Worm (Caenorhabditis elegans) whole organism, young adult: ENCODE results near the gene lact-6.

Experiments
- B0019.2 ChIP-seq: fragments of 200-800 bp; sonication (Bioruptor generic); conservative IDR thresholded peaks from 2 replicates; pipeline ENCODE4 v1.3.6; 2022; ENCODE audit warnings: missing genetic modification reagents, missing genetic modification characterization, missing compliant biosample characterization
- B0336.3 ChIP-seq: fragments of 200-800 bp; sonication (Bioruptor generic); IDR thresholded peaks from 2 replicates; pipeline ENCODE4 v1.3.6; 2022; ENCODE audit warnings: missing genetic modification characterization, missing compliant biosample characterization
- C17E4.6 ChIP-seq: fragments of 200-800 bp; sonication (Bioruptor generic); IDR thresholded peaks from 2 replicates; pipeline ENCODE4 v1.3.6; 2022; ENCODE audit warnings: missing genetic modification reagents, missing genetic modification characterization, missing compliant biosample characterization
- F10E7.11 ChIP-seq: sonication (generic microtip); optimal IDR thresholded peaks from 2 replicates; lab custom pipeline; 2017; ENCODE audit warnings: mild to moderate bottlenecking, missing genetic modification characterization, moderate library complexity, missing compliant biosample characterization
- F33H1.4 ChIP-seq: fragments of 200-800 bp; sonication (Bioruptor generic); IDR thresholded peaks from 2 replicates; pipeline ENCODE4 v1.3.6; 2022; ENCODE audit warnings: missing genetic modification reagents, missing genetic modification characterization, missing compliant biosample characterization
- F39B2.1 ChIP-seq: fragments of 200-800 bp; sonication (Bioruptor generic); IDR thresholded peaks from 2 replicates; pipeline ENCODE4 v1.3.6; 2022; ENCODE audit warnings: missing genetic modification reagents, missing genetic modification characterization, missing compliant biosample characterization
- F49E8.2 ChIP-seq: sonication (generic microtip); optimal IDR thresholded peaks from 3 replicates; lab custom pipeline; 2017; ENCODE audit warnings: missing genetic modification characterization, mild to moderate bottlenecking, missing compliant biosample characterization, antibody characterized with exemption, moderate library complexity; ENCODE audit not compliant: insufficient read depth
- F55B11.4 ChIP-seq: sonication (generic microtip); optimal IDR thresholded peaks from 2 replicates; lab custom pipeline; 2016; ENCODE audit warnings: missing compliant biosample characterization, missing genetic modification characterization, borderline replicate concordance; ENCODE audit not compliant: insufficient read depth
- Y53F4B.3 ChIP-seq: fragments of 200-800 bp; sonication (Bioruptor generic); IDR thresholded peaks from 2 replicates; pipeline ENCODE4 v1.3.6; 2022; ENCODE audit warnings: missing genetic modification reagents, missing genetic modification characterization, missing compliant biosample characterization
- Y79H2A.3 ChIP-seq: fragments of 200-800 bp; sonication (Bioruptor generic); conservative IDR thresholded peaks from 2 replicates; pipeline ENCODE4 v1.3.6; 2022; ENCODE audit warnings: missing genetic modification reagents, missing genetic modification characterization, missing compliant biosample characterization
- ZK185.1 ChIP-seq: sonication (generic microtip); optimal IDR thresholded peaks from 2 replicates; lab custom pipeline; 2016; ENCODE audit warnings: mild to moderate bottlenecking, missing genetic modification characterization, missing compliant biosample characterization; ENCODE audit not compliant: poor library complexity, severe bottlenecking
- akir-1 ChIP-seq: fragments of 200-800 bp; sonication (Bioruptor generic); optimal IDR thresholded peaks from 2 replicates; lab custom pipeline; 2018; ENCODE audit warnings: mild to moderate bottlenecking, missing genetic modification characterization, moderate library complexity, missing compliant biosample characterization
- aptf-3 ChIP-seq: fragments of 200-800 bp; sonication (Bioruptor generic); IDR thresholded peaks from 2 replicates; pipeline ENCODE4 v1.3.6; 2022; ENCODE audit warnings: missing genetic modification characterization, missing compliant biosample characterization
- bed-2 ChIP-seq: fragments of 200-800 bp; sonication (Bioruptor generic); IDR thresholded peaks from 2 replicates; pipeline ENCODE4 v1.3.6; 2022; ENCODE audit warnings: missing genetic modification reagents, missing genetic modification characterization, missing compliant biosample characterization
- ceh-79 ChIP-seq: sonication (generic microtip); optimal IDR thresholded peaks from 2 replicates; lab custom pipeline; 2017; ENCODE audit warnings: mild to moderate bottlenecking, missing genetic modification characterization, missing compliant biosample characterization
- dox-1 ChIP-seq: fragments of 200-800 bp; sonication (Bioruptor generic); IDR thresholded peaks from 2 replicates; pipeline ENCODE4 v1.3.6; 2022; ENCODE audit warnings: missing genetic modification reagents, missing genetic modification characterization, missing compliant biosample characterization
- dpl-1 ChIP-seq: fragments of 150-350 bp; optimal IDR thresholded peaks from 2 replicates; lab custom pipeline; 2014; ENCODE audit warnings: missing biosample characterization, missing genetic modification reagents, missing genetic modification characterization
- egl-44 ChIP-seq: fragments of 200-800 bp; sonication (Bioruptor generic); IDR thresholded peaks from 2 replicates; pipeline ENCODE4 v1.3.6; 2022; ENCODE audit warnings: missing genetic modification reagents, missing genetic modification characterization, missing compliant biosample characterization
- egrh-3 ChIP-seq: fragments of 200-800 bp; sonication (Bioruptor generic); IDR thresholded peaks from 2 replicates; pipeline ENCODE4 v1.3.6; 2022; ENCODE audit warnings: missing genetic modification reagents, missing genetic modification characterization, missing compliant biosample characterization
- fkh-3 ChIP-seq: sonication (generic microtip); optimal IDR thresholded peaks from 2 replicates; lab custom pipeline; 2016; ENCODE audit warnings: mild to moderate bottlenecking, missing genetic modification characterization, missing compliant biosample characterization
- hlh-12 ChIP-seq: sonication (generic microtip); optimal IDR thresholded peaks from 2 replicates; lab custom pipeline; 2016; ENCODE audit warnings: missing genetic modification characterization, missing compliant biosample characterization
- hlh-26 ChIP-seq: fragments of 200-800 bp; sonication (Bioruptor generic); conservative IDR thresholded peaks from 2 replicates; pipeline ENCODE4 v1.3.6; 2022; ENCODE audit warnings: missing genetic modification reagents, missing genetic modification characterization, missing compliant biosample characterization
- hmg-1.2 ChIP-seq: fragments of 200-800 bp; sonication (Bioruptor generic); IDR thresholded peaks from 2 replicates; pipeline ENCODE4 v1.3.6; 2022; ENCODE audit warnings: missing genetic modification reagents, missing genetic modification characterization, missing compliant biosample characterization
- lag-1 ChIP-seq: fragments of 200-800 bp; sonication (Bioruptor generic); IDR thresholded peaks from 2 replicates; pipeline ENCODE4 v1.3.6; 2022; ENCODE audit warnings: missing genetic modification reagents, missing genetic modification characterization, missing compliant biosample characterization
- let-526 ChIP-seq: fragments of 200-800 bp; sonication (Bioruptor generic); IDR thresholded peaks from 2 replicates; pipeline ENCODE4 v1.3.6; 2022; ENCODE audit warnings: missing genetic modification reagents, missing genetic modification characterization, missing compliant biosample characterization
- madf-10 ChIP-seq: sonication (generic microtip); optimal IDR thresholded peaks from 2 replicates; lab custom pipeline; 2016; ENCODE audit warnings: mild to moderate bottlenecking, missing genetic modification characterization, missing compliant biosample characterization
- madf-6 ChIP-seq: fragments of 200-800 bp; sonication (Bioruptor generic); IDR thresholded peaks from 2 replicates; pipeline ENCODE4 v1.3.6; 2022; ENCODE audit warnings: missing genetic modification reagents, missing genetic modification characterization, missing compliant biosample characterization
- nhr-120 ChIP-seq: fragments of 200-800 bp; sonication (Bioruptor generic); IDR thresholded peaks from 2 replicates; pipeline ENCODE4 v1.3.6; 2022; ENCODE audit warnings: missing genetic modification characterization, missing compliant biosample characterization
- nhr-27 ChIP-seq: fragments of 200-800 bp; sonication (Bioruptor generic); optimal IDR thresholded peaks from 2 replicates; lab custom pipeline; 2018; ENCODE audit warnings: mild to moderate bottlenecking, missing genetic modification characterization, moderate library complexity, missing compliant biosample characterization
- pha-4 ChIP-seq: fragments of 150-350 bp; sonication (generic microtip); optimal IDR thresholded peaks from 2 replicates; lab custom pipeline; 2014; ENCODE audit warnings: missing biosample characterization, missing genetic modification reagents, missing genetic modification characterization
- rpc-1 ChIP-seq, 2 experiments: fragments of 150-350 bp in 1 of 2; sonication (generic microtip) in 1 of 2; optimal IDR thresholded peaks; 2 replicates each; lab custom pipeline; 2014 to 2018; ENCODE audit warnings: missing biosample characterization in 1 of 2, missing genetic modification characterization in 1 of 2, missing genetic modification reagents in 1 of 2, missing genotype in 1 of 2
- sea-2 ChIP-seq: fragments of 200-800 bp; sonication (Bioruptor generic); IDR thresholded peaks from 2 replicates; pipeline ENCODE4 v1.3.6; 2022; ENCODE audit warnings: missing genetic modification characterization, missing compliant biosample characterization
- snpc-1.1 ChIP-seq: sonication (generic microtip); optimal IDR thresholded peaks from 2 replicates; lab custom pipeline; 2017; ENCODE audit warnings: missing genetic modification characterization, mild to moderate bottlenecking, missing compliant biosample characterization, antibody characterized with exemption, moderate library complexity, missing genotype, missing genetic modification reagents; ENCODE audit not compliant: insufficient read depth
- tbp1 ChIP-seq: fragments of 200-800 bp; sonication (Bioruptor generic); optimal IDR thresholded peaks from 2 replicates; lab custom pipeline; 2018; ENCODE audit warnings: mild to moderate bottlenecking, missing genetic modification characterization, missing compliant biosample characterization
- ztf-3 ChIP-seq: fragments of 200-800 bp; sonication (Bioruptor generic); optimal IDR thresholded peaks from 2 replicates; lab custom pipeline; 2018; ENCODE audit warnings: mild to moderate bottlenecking, missing genetic modification characterization, missing compliant biosample characterization

Gene lact-6

DNA sequence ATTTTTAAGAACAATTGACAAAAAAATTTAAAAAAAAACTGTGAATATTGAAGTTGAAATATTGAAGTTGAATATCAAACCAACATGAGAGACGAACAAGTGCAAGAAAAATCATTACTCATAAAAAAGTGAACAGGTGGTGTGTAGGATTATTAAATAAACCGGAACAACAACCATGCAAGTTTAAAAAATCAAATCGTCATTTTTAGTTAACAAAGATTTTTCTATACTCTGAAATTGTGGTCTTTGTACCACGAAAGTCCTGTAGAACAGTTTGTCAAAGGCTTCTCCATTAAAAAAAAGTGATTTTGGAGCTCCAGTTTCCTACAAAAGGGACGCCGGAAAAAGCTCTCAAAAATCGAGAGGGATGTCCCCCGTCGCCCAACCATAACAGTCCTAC lies 8.8 kb upstream of the lact-6 start, which contains the start of gene C06A12.19:
Gene C06A12.19 (minus strand): TSS at position 101 of the 400 bp plus-strand sequence.
- TF ChIP-seq Y53F4B.3 (GFP tag; lab: Robert Waterston, UW): no peak
- TF ChIP-seq C17E4.6 (GFP tag; lab: Robert Waterston, UW): no peak
- no peak for TF ChIP-seq F49E8.2 (tag; lab: Kevin White, UChicago)
- TF ChIP-seq F33H1.4: no peak
- TF ChIP-seq ZK185.1: no peak
- TF ChIP-seq snpc-1.1 (tag; lab: Kevin White, UChicago): no peak
- no peak for TF ChIP-seq pha-4 (tag; lab: Kevin White, UChicago)
- no peak for TF ChIP-seq Y79H2A.3 (GFP tag; lab: Robert Waterston, UW)
- TF ChIP-seq F10E7.11 (tag; lab: Kevin White, UChicago): no peak
- TF ChIP-seq egl-44 (GFP tag; lab: Robert Waterston, UW): no peak
- TF ChIP-seq aptf-3 (GFP tag; lab: Robert Waterston, UW): no peak
- TF ChIP-seq hlh-26 (GFP tag; lab: Robert Waterston, UW): no peak
- TF ChIP-seq fkh-3 (tag; lab: Kevin White, UChicago): no peak
- no peak for TF ChIP-seq tbp1 (GFP tag; lab: Kevin White, UChicago)
- no peak for TF ChIP-seq let-526
- no peak for TF ChIP-seq madf-6
- TF ChIP-seq lag-1 (GFP tag; lab: Robert Waterston, UW): no peak
- no peak for TF ChIP-seq dpl-1 (GFP tag; lab: Kevin White, UChicago)
- TF ChIP-seq, all 124 proteins: peak for 0

DNA sequence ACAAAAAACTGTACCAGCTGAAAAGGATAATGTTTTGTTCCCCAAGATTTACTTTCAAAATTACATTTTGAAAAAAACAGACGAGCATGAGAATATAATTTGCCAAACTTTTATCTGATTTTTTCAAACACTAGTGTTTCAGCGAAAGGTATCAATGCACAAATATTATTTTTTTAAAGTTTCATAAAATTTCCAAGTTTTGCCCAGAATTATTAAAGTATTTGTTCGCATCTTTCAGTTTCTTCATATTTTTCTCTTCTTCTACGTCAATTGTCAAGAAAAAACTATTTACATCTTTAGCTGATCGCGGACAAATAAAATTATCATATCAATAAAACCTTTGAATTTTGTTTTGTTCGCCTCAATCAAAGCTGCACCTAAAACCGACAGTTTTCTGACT lies 5.9 kb upstream of the lact-6 start, which contains the start of gene C06A12.8:
Gene C06A12.8 (plus strand): TSS at position 301 of the 400 bp plus-strand sequence.
- no peak for TF ChIP-seq bed-2 (GFP tag; lab: Robert Waterston, UW)
- TF ChIP-seq F39B2.1 (GFP tag; lab: Robert Waterston, UW): no peak
- no peak for TF ChIP-seq sea-2 (GFP tag; lab: Robert Waterston, UW)
- TF ChIP-seq let-526: no peak
- no peak for TF ChIP-seq aptf-3 (GFP tag; lab: Robert Waterston, UW)
- TF ChIP-seq ztf-3 (GFP tag; lab: Kevin White, UChicago): no peak
- TF ChIP-seq dox-1 (GFP tag; lab: Robert Waterston, UW): no peak
- no peak for TF ChIP-seq F10E7.11 (tag; lab: Kevin White, UChicago)
- TF ChIP-seq ZK185.1: no peak
- no peak for TF ChIP-seq hlh-12 (tag; lab: Kevin White, UChicago)
- no peak for TF ChIP-seq B0019.2 (GFP tag; lab: Robert Waterston, UW)
- TF ChIP-seq F55B11.4: no peak
- no peak for TF ChIP-seq B0336.3 (GFP tag; lab: Robert Waterston, UW)
- no peak for TF ChIP-seq nhr-120
- TF ChIP-seq egrh-3 (GFP tag; lab: Robert Waterston, UW): no peak
- no peak for TF ChIP-seq dpl-1 (GFP tag; lab: Kevin White, UChicago)
- TF ChIP-seq F33H1.4: no peak
- TF ChIP-seq nhr-27: no peak
- no peak for TF ChIP-seq madf-10 (tag; lab: Kevin White, UChicago)
- TF ChIP-seq hmg-1.2 (GFP tag; lab: Robert Waterston, UW): no peak

DNA sequence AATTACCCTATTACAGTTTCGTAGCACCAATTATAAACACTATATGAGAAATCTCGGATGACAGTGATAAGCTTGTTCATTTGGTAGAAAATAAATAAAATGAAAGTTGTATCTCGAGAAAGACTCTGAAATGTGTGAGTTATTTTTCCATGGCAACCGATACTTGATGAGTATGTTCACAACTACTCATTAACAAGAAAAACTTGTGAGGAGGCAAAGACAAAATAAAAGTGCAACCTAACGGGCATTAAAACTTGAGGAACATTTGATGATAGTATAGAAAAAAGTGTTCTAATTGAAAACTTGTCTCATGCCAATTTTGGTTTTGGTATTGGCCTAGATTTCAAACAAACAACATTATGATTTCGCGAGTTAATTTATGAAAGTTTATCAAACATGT lies 5.4 kb upstream of the lact-6 start, which contains the start of gene gcy-27:
Gene gcy-27 (minus strand): TSS at position 101 of the 400 bp plus-strand sequence.
- TF ChIP-seq rpc-1 (optimal IDR thresholded peaks at IDR 0.05; lab: Kevin White, UChicago): no peak
- no peak for TF ChIP-seq rpc-1 (tag; optimal IDR thresholded peaks at IDR 0.05; lab: Kevin White, UChicago)
- TF ChIP-seq ceh-79: no peak
- TF ChIP-seq akir-1 (GFP tag; lab: Kevin White, UChicago): no peak
